Fruit fly (Drosophila melanogaster) ovary, adult (tissue): Measurements from ENCODE around the gene Taf10.

Experiments used
- CG17801 ChIP-seq: fragments of 200-800 bp; optimal IDR thresholded peaks from 2 replicates; lab custom pipeline; 2019; ENCODE audit warnings: missing biosample characterization, mild to moderate bottlenecking, missing genetic modification characterization, moderate library complexity; ENCODE audit not compliant: partially characterized antibody

The Taf10 gene

DNA sequence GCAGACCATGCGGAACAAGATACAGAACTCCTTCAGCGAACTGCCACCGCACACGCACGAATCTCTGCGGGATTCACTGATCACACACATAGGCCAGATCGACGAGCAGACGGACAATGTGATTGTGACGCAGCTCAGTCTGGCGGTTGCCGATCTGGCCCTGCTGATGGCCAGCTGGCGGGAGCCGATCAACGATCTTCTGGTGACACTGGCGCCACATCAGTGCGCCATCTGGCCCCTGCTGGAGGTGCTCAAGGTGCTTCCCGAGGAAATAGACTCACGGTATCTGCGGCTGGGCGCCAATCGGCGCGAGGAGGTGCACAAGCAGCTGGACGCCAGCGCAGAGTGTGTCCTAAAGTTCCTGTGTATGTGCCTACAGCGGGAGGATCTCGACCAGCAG is 7.4 kb upstream of the Taf10 start:
- no peak for TF ChIP-seq CG17801 (GFP tag; lab: Kevin White, UChicago)

DNA sequence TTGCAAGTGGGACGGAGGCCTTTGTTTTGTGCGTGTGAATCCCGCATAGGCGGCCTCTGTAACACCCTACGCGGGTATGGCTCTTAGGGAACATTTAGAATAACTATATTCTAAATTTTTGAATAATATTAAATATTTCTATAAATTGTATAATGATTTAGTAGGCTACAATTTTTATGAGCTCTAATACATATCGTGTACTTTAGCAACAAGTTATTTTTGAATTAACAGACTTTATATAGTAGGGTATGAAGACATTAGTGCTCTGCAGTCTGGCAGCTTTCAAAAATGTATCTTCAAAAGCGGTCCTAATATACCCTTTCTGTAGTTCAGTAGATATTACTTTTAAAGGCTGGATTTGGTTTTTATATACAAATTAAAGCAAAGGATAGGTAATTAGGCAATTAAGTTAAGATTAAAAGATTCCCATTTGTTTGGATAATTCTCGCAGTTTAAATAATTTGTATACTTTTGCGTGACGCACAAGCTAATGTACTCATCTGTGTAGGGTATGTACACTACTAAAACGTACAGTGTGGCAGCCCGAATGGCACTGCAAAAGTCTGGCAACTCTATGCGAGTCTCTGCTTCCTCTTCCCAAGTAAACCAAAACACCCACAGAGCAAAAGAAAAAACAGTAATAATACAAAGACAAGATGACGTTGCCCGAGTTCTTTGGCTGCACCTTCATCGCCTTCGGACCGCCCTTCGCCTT is 1.9 kb upstream of the Taf10 start, which contains the start of the genes Snx21 and aph-1:
Gene Snx21, minus strand, starts transcription at position 7 of the 715 bp plus-strand sequence.
Gene aph-1, plus strand, starts transcription at position 575 of the 715 bp plus-strand sequence.
- TF ChIP-seq CG17801 (GFP tag; lab: Kevin White, UChicago): peak; percentile 93

DNA sequence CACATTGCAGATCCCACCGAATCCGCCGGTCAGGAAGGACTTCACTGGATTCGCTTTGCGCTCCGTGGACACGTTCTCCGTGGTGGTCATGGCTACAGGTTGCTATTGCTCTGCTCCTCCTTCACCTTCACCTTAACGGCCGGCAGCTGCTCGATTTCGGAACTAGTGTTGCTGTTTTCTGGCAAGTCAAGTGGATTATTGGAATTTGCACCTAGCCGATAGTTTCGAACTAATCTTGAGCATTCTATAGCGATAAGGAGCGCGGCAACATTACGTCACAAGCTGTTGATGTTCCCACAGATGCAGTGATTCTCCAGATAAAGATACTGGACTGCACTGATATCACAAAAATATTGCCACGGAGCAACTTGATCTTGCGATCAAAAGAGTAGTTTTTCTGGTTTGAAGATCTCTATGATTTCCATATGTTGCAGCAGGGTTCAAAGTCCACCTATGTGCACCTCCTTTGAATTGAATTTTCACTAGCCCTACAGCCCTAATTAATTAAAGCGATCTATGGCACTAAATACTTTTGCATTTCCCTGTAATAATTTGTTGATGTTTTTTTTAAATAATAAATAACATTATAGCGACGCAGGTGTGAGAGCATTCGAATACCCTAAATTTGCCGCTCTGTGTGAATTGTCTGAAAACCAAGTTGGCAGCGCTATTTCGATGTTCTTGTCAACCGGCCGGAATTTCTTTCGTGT is 1.9 kb downstream of the Taf10 start, which contains the start of the genes colt and HINT1:
Gene colt, minus strand, starts transcription at position 594 of the 710 bp plus-strand sequence.
Gene HINT1, plus strand, starts transcription at position 660 of the 710 bp plus-strand sequence.
- peak; percentile 55 for TF ChIP-seq CG17801 (GFP tag; lab: Kevin White, UChicago)

DNA sequence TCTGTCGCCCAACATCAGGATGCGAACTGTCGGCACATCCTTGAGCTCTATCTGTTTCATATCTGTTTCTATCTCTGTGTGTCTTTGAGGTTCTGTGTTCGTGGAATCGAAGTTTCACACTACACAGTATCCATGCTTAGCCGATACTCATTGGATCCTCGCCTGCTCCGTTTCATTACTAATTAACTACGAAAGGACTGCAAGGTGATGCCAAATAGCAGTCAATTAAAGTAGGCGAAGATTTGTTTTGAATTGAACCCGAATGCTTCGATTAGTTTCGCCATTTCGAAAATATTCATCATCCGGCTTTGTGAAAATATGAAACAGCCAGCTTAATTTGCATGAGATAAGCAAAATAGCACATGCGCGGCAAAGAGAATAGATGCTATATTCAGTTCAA is 4.0 kb downstream of the Taf10 start, which contains the start of gene CG15399:
Gene CG15399, minus strand, starts transcription at position 101 of the 400 bp plus-strand sequence.
- no peak for TF ChIP-seq CG17801 (GFP tag; lab: Kevin White, UChicago)

DNA sequence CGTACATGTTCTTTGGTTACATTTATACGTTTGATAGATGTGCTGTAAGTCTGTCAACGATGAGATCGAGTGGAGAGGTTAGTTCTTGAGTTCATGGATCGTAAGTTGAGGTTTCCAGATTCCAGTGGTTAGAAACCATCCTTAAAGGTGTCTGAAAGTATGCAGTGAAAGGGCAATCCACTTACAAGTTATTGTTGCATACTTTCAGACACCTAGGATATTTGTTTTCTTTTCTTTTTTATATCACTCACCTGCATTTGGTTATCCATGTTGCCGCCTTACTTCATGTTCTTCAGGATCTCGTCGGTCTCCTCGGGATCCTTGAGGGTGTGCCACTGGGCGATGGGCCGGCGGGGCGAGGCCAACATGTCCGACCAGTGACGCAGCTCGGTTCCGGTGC is 15.1 kb downstream of the Taf10 start:
- no peak for TF ChIP-seq CG17801 (GFP tag; lab: Kevin White, UChicago)

DNA sequence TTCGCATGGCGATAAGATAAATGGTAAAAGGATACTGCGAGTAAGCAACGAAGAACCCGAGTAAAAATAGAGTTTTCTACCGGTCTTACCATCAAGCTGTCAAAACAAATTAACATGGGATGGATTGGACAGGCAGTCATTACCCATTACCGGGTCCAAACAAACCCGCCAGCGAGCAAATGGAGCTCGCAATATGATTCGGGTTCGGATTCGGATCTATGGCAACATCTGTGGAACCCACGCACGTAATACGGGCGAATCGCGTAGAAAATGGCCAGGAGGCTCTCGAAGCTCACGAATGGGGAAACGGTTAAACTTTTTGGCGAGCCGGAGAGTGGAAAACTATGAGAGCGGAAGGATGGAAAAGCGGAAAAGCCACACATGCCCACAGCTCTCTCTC is 29.5 kb downstream of the Taf10 start:
- TF ChIP-seq CG17801 (GFP tag; lab: Kevin White, UChicago): no peak

DNA sequence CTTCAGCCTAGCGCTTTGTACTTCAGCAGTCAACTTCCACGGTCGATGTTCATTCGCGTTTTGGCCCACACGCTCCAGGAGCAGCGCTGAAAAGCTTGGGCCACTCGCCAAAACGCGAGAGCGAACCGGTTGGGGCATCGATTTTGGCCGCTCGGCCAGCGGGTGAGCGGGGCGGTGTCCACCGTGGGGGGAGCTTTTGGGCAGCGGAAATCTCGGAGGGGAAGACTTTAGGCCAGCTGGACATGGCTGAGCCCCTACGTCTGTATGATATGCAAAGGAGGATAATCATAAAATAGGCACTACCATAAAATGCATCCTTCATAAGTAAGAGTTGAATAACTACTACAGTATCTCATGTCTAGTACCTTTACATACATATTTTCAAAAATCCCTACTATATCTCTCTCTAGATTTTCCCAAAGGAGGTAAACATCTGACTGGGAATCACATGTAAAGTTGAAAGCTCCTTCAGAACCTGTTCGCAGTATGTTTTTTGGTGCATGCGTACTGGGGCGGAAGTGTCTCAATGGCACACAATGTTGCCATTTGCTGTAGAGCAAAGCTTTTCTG is 32.3 kb downstream of the Taf10 start, which contains the start of gene Syt1:
Gene Syt1, minus strand, starts transcription at position 71 of the 570 bp plus-strand sequence.
- TF ChIP-seq CG17801 (GFP tag; lab: Kevin White, UChicago): no peak

DNA sequence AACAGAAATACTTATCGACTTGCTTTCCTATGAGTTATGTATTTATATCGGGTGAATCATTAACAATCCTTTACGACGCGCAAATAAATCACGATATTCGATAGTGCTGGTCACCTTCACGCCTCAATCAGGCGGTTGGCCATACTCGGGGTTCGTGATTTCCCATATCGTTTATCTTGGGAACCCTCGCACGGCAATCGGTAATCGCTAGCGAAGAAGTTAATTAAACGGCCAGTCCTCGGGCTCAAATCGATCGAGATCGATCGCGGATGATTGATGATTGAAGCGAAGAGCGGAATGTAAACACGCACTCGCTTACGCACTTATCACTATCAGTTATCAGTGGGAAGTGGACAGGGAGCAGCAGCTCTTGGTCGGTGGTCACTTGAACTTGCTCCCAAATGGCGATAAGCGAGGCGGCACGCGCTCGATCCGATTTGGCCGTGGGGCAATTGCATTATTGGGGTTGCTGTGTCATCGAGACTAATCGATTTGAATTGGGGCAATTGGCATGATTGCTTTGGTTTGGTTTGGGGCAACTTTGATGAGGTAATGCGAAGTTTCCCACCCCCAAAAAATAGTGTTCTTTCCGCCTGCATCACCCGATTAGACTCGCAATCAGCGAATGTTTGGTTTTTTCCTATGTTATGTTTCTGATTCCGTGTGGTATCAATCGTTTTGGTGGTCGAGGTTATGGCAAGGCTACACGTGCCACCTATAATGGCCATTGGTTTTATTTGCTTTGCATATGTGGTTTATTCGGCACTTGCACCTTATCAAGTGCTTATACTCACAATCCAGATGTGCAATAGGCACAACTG is 33.5 kb downstream of the Taf10 start:
- no peak for TF ChIP-seq CG17801 (GFP tag; lab: Kevin White, UChicago)

DNA sequence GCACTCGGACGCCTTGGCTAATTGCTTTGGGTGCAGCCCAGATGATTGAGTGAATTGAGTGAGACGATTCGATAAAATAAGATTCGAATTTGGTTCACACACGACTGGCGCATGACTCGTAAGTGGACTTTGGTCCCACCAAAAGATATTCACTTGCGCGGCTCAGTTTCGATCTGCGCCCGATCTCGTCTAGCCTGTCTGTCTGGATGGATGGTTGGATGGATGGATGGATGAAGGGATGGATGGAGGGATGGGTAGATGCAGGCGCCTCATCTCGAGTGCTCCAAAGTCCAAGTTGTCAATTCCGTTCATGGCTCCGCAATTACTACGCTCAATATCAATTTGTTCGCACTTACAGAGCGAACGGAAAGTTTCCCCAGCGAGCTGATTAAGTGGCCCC is 34.8 kb downstream of the Taf10 start:
- no peak for TF ChIP-seq CG17801 (GFP tag; lab: Kevin White, UChicago)

DNA sequence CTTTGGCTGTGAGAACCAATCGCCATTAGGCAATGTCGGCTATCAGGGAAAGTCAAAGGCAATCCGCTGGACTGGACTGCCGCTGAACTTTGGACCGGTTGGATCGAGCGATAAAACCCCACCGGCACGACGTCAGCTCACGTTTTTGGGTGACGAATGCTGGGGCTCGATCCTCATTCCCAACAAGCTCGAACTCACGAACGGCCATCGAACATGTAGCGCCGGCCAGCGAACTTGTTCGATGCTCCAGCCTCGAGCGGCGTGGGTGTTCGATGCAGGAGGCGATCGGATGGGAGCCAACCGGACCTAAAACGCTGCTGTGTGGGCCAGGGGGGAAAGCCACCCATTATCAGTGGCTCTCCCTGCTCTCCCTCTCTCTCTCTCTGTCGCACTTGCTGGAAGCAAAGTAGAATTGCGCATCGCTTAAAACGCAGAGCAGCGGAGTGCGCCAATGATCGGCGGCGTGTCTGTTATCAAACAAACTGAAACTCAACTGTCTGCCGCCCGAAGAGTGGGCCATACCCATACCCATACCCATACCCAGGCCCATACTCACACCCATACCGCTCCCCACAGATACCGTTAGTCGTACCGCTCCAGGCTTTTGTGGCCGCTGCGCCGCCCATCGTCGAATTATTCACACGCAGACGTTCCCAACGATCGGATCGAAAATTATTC is 37.1 kb downstream of the Taf10 start, which contains the start of gene daw:
Gene daw, plus strand, starts transcription at position 628 of the 678 bp plus-strand sequence.
- no peak for TF ChIP-seq CG17801 (GFP tag; lab: Kevin White, UChicago)

DNA sequence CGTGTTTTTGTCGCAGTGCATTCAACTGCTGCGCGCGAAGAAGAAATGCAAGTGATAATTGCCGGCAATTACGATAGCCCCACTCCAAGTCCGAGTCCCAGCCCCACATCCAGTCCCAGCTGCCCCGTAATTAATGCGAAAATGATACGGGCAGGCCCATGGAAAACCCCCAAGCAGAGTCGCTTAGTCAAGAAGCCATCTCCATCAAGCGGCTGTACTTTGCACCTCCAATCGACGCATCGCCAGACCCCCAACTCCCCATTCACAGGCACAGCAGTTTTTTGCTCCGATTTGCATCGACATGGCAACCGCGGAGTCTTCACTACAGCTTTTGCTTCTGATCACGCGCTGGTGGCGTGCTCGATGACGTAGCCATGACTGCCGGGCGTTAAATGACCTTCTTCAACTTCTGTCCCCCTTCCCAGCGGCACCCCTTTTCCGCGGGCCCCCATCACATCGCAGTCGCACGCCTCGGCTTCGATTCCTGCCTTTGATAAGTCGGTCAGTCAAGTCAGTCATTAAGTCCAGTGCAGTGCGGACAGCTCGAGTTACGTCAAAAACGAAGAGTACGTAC is 38.6 kb downstream of the Taf10 start:
- no peak for TF ChIP-seq CG17801 (GFP tag; lab: Kevin White, UChicago)

DNA sequence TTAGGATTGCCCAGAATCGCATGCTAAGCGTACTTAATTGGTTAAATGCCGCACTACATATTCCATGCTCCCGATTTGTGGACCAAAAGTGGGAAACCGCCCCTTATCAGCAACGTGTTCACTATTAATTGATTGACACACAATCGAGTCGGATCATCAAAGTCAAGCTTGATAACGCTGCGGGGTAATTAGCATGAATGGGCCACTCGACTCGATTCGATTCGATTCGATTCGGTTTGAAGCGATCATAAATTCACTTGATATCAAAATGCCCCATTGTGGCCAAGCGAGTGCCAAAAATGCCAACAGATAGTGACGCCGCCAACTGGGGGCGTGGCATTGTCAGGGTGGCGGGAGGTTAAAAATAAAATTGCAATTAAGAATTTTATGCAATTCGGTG is 39.9 kb downstream of the Taf10 start:
- no peak for TF ChIP-seq CG17801 (GFP tag; lab: Kevin White, UChicago)

DNA sequence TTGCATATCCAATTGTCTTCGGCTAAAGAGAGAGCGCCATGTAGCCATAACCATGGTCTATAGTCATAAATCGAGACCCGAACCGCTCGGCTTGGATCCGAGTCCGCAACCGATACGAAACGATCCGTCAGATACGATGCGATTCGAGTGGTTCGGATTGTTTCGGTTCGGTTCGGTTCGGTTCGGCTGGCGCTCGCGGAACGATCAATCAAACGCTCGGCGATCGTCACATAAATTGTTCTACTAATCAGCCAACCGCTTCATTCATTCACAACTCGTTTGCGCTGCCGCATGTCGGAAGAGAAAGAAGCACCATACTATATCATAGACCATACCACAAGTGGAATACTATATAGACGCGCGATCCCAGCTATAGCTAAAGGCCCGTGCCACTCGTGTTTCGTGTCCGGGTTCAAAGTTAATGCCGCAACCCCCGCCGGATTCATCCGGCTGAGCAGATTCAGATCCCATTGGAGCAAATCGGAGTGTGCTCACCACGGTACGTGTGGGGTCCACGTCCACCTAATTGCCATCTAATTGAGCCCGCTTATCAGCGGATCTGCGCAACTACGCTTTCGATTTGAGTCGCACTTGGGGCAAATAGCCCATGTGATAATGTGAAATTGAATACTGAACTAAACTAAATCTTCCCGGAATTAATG is 40.5 kb downstream of the Taf10 start:
- TF ChIP-seq CG17801 (GFP tag; lab: Kevin White, UChicago): no peak
